Worm (Caenorhabditis elegans): ENCODE results near the gene F54B11.10.

The F54B11.10 gene

DNA sequence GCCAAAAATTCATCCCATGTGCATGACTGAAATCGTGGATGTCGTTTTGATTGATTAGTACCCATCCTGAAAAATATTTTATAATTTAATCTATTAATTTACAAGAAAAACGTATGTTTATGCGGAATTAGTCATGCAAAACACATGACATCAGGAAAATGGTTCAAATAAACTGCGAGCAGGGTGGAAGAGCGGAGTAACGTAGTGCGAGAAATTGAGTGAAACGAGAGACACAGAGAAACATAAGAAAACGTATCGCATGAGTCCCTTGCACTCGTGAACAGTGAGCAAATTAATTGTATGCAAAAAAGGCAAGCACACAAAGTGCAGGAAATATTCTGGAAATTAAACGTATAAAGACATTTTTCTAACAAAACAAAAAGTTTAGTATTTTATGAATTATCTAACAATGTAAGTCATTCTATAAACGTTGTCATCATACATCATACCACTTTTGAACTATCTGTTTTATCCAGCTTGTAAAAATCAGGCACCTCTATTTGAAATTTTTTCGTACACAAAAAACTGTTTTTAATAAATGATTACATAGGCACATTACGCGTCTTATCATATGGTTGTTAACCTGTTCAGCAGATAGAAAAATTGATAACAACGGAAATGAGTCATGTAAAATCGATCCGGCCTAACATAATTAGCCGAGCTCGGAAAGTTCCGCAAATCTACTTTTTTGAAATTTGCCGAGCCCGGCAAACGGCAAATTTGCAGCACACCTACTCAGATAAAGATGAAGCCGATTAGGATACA, 14.3 kb downstream of the F54B11.10 start, which contains the start of gene F54B11.5 (continued):
- TF ChIP-seq ceh-79 (tag; optimal IDR thresholded peaks at IDR 0.05): no peak
- no peak for TF ChIP-seq egl-18 (GFP tag; IDR thresholded peaks at IDR 0.05)
- TF ChIP-seq mes-4 (tag; optimal IDR thresholded peaks at IDR 0.05): no peak
- no peak for TF ChIP-seq mcd-1 (GFP tag; IDR thresholded peaks at IDR 0.05)
- peak; percentile 25 for TF ChIP-seq nhr-80 (tag; optimal IDR thresholded peaks at IDR 0.05)
- no peak for TF ChIP-seq pbrm-1 (GFP tag; IDR thresholded peaks at IDR 0.05)
- no peak for TF ChIP-seq ama-1 (optimal IDR thresholded peaks at IDR 0.05)
- no peak for TF ChIP-seq ama-1 (GFP tag; optimal IDR thresholded peaks at IDR 0.05)
- no peak for TF ChIP-seq attf-6 (GFP tag; IDR thresholded peaks at IDR 0.05)
- TF ChIP-seq ceh-100 (GFP tag; IDR thresholded peaks at IDR 0.05): no peak
- no peak for TF ChIP-seq K12H6.12 (tag; optimal IDR thresholded peaks at IDR 0.05)
- TF ChIP-seq madf-6 (GFP tag; IDR thresholded peaks at IDR 0.05): no peak
- no peak for TF ChIP-seq ztf-18 (tag; optimal IDR thresholded peaks at IDR 0.05)
- no peak for TF ChIP-seq C17E4.6 (GFP tag; IDR thresholded peaks at IDR 0.05)
- no peak for TF ChIP-seq atf-7 (tag; optimal IDR thresholded peaks at IDR 0.05)
- peak; percentile 61; the same call in 1 of the 2 replicates for TF ChIP-seq hmg-1.2 (GFP tag; IDR thresholded peaks at IDR 0.05)
- no peak for TF ChIP-seq F39B2.1 (GFP tag; IDR thresholded peaks at IDR 0.05)
- no peak for TF ChIP-seq lin-54 (GFP tag; optimal IDR thresholded peaks at IDR 0.05)
- no peak for TF ChIP-seq akir-1 (GFP tag; optimal IDR thresholded peaks at IDR 0.05)
- peak; percentile 9 for TF ChIP-seq lin-40 (tag; optimal IDR thresholded peaks at IDR 0.05)
- TF ChIP-seq F57A8.1 (GFP tag; optimal IDR thresholded peaks at IDR 0.05): no peak

DNA sequence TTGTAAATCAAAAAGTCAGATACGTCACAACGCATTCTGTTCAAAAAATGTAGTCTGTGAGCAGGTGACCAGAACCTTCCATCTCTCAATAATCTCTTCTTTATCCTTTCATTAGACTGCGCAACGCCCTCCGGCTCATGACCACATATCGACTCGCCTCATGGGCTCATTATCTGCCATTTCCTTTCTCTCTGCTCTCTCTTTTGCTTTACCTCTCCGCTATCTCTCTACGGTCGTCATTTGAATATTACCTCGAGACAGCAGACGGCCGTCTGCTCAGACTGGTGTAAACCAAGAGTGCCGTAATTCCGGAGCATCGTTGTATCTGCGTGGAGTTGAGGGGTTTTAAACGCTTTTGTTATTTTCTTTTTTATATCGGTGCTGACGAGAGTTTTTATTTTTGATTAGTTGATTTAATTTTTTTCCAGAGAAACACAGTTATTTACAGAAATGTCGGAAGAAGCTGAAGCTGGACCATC, 16.1 kb downstream of the F54B11.10 start, which contains the start of gene bra-1:
TSS of gene bra-1 (plus strand) at position 429 of the 479 bp plus-strand sequence.
- 0 out of 2 replicates have a peak, but pooled peaks have one; percentile 19 for TF ChIP-seq ceh-40 (GFP tag; IDR thresholded peaks at IDR 0.05)
- no peak for TF ChIP-seq F39B2.1 (GFP tag; IDR thresholded peaks at IDR 0.05)
- TF ChIP-seq C06A6.2 (GFP tag; conservative IDR thresholded peaks at IDR 0.05): no peak
- TF ChIP-seq K12H6.12 (tag; optimal IDR thresholded peaks at IDR 0.05): peak; percentile 6
- peak; percentile 40; the same call in 1 of the 2 replicates for TF ChIP-seq zfh-2 (GFP tag; conservative IDR thresholded peaks at IDR 0.05)
- no peak for TF ChIP-seq mcd-1 (GFP tag; IDR thresholded peaks at IDR 0.05)
- no peak for TF ChIP-seq F57A8.1 (GFP tag; optimal IDR thresholded peaks at IDR 0.05)
- TF ChIP-seq attf-3 (GFP tag; conservative IDR thresholded peaks at IDR 0.05): peak; percentile 89
- no peak for TF ChIP-seq lsl-1 (GFP tag; optimal IDR thresholded peaks at IDR 0.05)
- TF ChIP-seq ccch-3 (GFP tag; optimal IDR thresholded peaks at IDR 0.05): no peak
- TF ChIP-seq madf-10 (tag; optimal IDR thresholded peaks at IDR 0.05): no peak
- no peak for TF ChIP-seq madf-8 (GFP tag; conservative IDR thresholded peaks at IDR 0.05)
- TF ChIP-seq nhr-179 (tag; optimal IDR thresholded peaks at IDR 0.05): no peak
- no peak for TF ChIP-seq unc-130 (GFP tag; optimal IDR thresholded peaks at IDR 0.05)
- TF ChIP-seq attf-6 (GFP tag; IDR thresholded peaks at IDR 0.05): no peak
- TF ChIP-seq T26A5.8 (tag; optimal IDR thresholded peaks at IDR 0.05): no peak
- TF ChIP-seq lin-35 (GFP tag; optimal IDR thresholded peaks at IDR 0.05): peak in 1 of 3 experiments; percentile 40
- TF ChIP-seq B0261.1 (tag; optimal IDR thresholded peaks at IDR 0.05): no peak
- TF ChIP-seq ama-1 (optimal IDR thresholded peaks at IDR 0.05): no peak
- TF ChIP-seq ama-1 (GFP tag; optimal IDR thresholded peaks at IDR 0.05): no peak
- peak; percentile 54 for TF ChIP-seq nhr-80 (tag; optimal IDR thresholded peaks at IDR 0.05)
- no peak for TF ChIP-seq dpff-1 (tag; optimal IDR thresholded peaks at IDR 0.05)
- no peak for TF ChIP-seq Y95B8A.8 (GFP tag; IDR thresholded peaks at IDR 0.05)
- TF ChIP-seq attf-5 (GFP tag; optimal IDR thresholded peaks at IDR 0.05): peak; percentile 35
- no peak for TF ChIP-seq C17E4.6 (GFP tag; IDR thresholded peaks at IDR 0.05)
- no peak for TF ChIP-seq tlf-1 (GFP tag; optimal IDR thresholded peaks at IDR 0.05)
- TF ChIP-seq rpc-1 (optimal IDR thresholded peaks at IDR 0.05): no peak
- no peak for TF ChIP-seq rpc-1 (tag; optimal IDR thresholded peaks at IDR 0.05)
- TF ChIP-seq athp-1 (tag; optimal IDR thresholded peaks at IDR 0.05): no peak
- no peak for TF ChIP-seq fkh-3 (tag; optimal IDR thresholded peaks at IDR 0.05)
- no peak for TF ChIP-seq F23B12.7 (tag; optimal IDR thresholded peaks at IDR 0.05; ENCODE audit: insufficient read depth)
- TF ChIP-seq madf-3 (GFP tag; IDR thresholded peaks at IDR 0.05): no peak
- TF ChIP-seq lsy-27 (tag; optimal IDR thresholded peaks at IDR 0.05; ENCODE audit: borderline replicate concordance, insufficient read depth): no peak
- no peak for TF ChIP-seq xnd-1 (tag; optimal IDR thresholded peaks at IDR 0.05)
- TF ChIP-seq nhr-27 (tag; optimal IDR thresholded peaks at IDR 0.05): no peak

Measured in whole organism, young adult.